Worm (Caenorhabditis elegans) whole organism, mixed stage, embryonic: ENCODE measurements around the gene Y57E12AL.2.

Experiments
- bed-3 ChIP-seq: fragments of 200-800 bp; sonication (Bioruptor generic); optimal IDR thresholded peaks from 3 replicates; lab custom pipeline; 2018; ENCODE audit warnings: mild to moderate bottlenecking, missing genetic modification characterization, moderate library complexity, missing compliant biosample characterization
- ceh-83 ChIP-seq: fragments of 200-800 bp; sonication (Bioruptor generic); optimal IDR thresholded peaks from 2 replicates; lab custom pipeline; 2018; ENCODE audit warnings: mild to moderate bottlenecking, missing genetic modification characterization, missing compliant biosample characterization
- drap-1 ChIP-seq: fragments of 200-800 bp; sonication (Bioruptor generic); optimal IDR thresholded peaks from 3 replicates; lab custom pipeline; 2018; ENCODE audit warnings: mild to moderate bottlenecking, missing genetic modification characterization, missing compliant biosample characterization
- elt-1 ChIP-seq: sonication (generic microtip); optimal IDR thresholded peaks from 2 replicates; lab custom pipeline; 2017; ENCODE audit warnings: missing genetic modification characterization, mild to moderate bottlenecking, missing compliant biosample characterization, antibody characterized with exemption, moderate library complexity, borderline replicate concordance; ENCODE audit not compliant: insufficient read depth
- lin-13 ChIP-seq: fragments of 150-350 bp; optimal IDR thresholded peaks from 2 replicates; lab custom pipeline; 2014; ENCODE audit warnings: missing biosample characterization, missing genetic modification characterization
- lin-32 ChIP-seq: fragments of 200-800 bp; sonication (Bioruptor generic); optimal IDR thresholded peaks from 2 replicates; lab custom pipeline; 2018; ENCODE audit warnings: mild to moderate bottlenecking, missing genetic modification characterization, missing compliant biosample characterization
- mep-1 ChIP-seq: fragments of 150-350 bp; optimal IDR thresholded peaks from 2 replicates; lab custom pipeline; 2017; ENCODE audit warnings: missing biosample characterization, missing genetic modification reagents, missing genetic modification characterization, inconsistent platforms
- nhr-12 ChIP-seq: fragments of 150-350 bp; optimal IDR thresholded peaks from 2 replicates; lab custom pipeline; 2014; ENCODE audit warnings: missing biosample characterization, missing genetic modification characterization
- pha-4 ChIP-seq: fragments of 150-350 bp; optimal IDR thresholded peaks from 2 replicates; lab custom pipeline; 2018; ENCODE audit warnings: missing biosample characterization, missing genetic modification reagents, missing genetic modification characterization
- sptf-1 ChIP-seq: sonication (generic microtip); optimal IDR thresholded peaks from 2 replicates; lab custom pipeline; 2017; ENCODE audit warnings: mild to moderate bottlenecking, missing genetic modification characterization, moderate library complexity, missing compliant biosample characterization
- unc-62 ChIP-seq: fragments of 150-350 bp; optimal IDR thresholded peaks from 2 replicates; lab custom pipeline; 2014; ENCODE audit warnings: missing biosample characterization, missing genetic modification reagents, missing genetic modification characterization
- zip-8 ChIP-seq: fragments of 150-350 bp; optimal IDR thresholded peaks from 2 replicates; lab custom pipeline; 2014; ENCODE audit warnings: missing biosample characterization, missing genetic modification characterization
- ztf-11 ChIP-seq: fragments of 150-350 bp; optimal IDR thresholded peaks from 2 replicates; lab custom pipeline; 2014; ENCODE audit warnings: missing biosample characterization, missing genetic modification characterization

DNA sequence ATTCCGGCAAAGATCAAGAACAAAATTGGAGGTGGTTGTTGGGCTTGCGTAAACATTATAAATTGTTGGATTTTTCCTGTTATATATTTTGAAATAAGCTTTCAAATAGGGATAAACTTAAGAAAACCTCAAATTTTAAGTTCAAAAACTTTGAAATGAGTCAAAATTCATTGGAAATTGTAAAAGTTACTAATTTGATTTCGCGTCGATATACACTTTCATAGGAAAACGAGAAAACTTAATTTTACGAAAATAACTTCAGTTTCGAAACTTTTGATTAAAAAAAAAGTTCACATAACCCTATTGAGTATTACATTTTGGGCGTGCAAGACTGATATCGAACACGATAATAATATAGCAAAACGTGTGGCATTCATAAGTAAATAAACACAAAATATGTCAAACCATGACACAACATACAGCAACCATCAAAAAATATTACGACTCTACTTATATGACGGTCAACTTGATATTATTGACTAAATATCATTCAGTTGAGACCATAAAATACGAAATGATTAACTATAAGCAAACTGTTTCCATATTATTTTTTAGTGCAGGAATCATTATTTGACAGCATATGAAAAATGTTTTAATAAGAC lies 38.3 kb downstream of the Y57E12AL.2 start:
- TF ChIP-seq pha-4 (no peak), zip-8 (tag; lab: Kevin White, UChicago) (no peak), unc-62 (no peak), sptf-1 (tag; lab: Kevin White, UChicago) (no peak), bed-3 (GFP tag; lab: Kevin White, UChicago) (no peak), ceh-83 (GFP tag; lab: Kevin White, UChicago) (no peak), nhr-12 (tag; lab: Kevin White, UChicago) (no peak), mep-1 (tag; lab: Kevin White, UChicago) (no peak), elt-1 (tag; lab: Kevin White, UChicago) (no peak), lin-32 (GFP tag; lab: Kevin White, UChicago) (no peak), lin-13 (no peak), ztf-11 (tag; lab: Kevin White, UChicago) (no peak), drap-1 (GFP tag; lab: Kevin White, UChicago) (no peak)
